Worm (Caenorhabditis elegans) whole organism, midembryonic: ENCODE results near the gene F31D5.7.

ENCODE experiments used
- T22C8.4 ChIP-seq: fragments of 200-800 bp; sonication (Bioruptor generic); IDR thresholded peaks from 2 replicates; pipeline ENCODE4 v1.3.6; 2022; ENCODE audit warnings: missing genetic modification characterization, missing compliant biosample characterization
- cog-1 ChIP-seq: sonication (generic microtip); optimal IDR thresholded peaks from 2 replicates; lab custom pipeline; 2016; ENCODE audit warnings: missing genetic modification characterization, missing compliant biosample characterization
- flt-1 ChIP-seq: fragments of 200-800 bp; sonication (Bioruptor generic); IDR thresholded peaks from 2 replicates; pipeline ENCODE4 v1.3.6; 2022; ENCODE audit warnings: missing genetic modification characterization, missing compliant biosample characterization
- klf-2 ChIP-seq: fragments of 200-800 bp; sonication (Bioruptor generic); conservative IDR thresholded peaks from 2 replicates; pipeline ENCODE4 v1.3.6; 2022; ENCODE audit warnings: missing genetic modification reagents, missing genetic modification characterization, missing compliant biosample characterization
- med-1 ChIP-seq: sonication (generic microtip); optimal IDR thresholded peaks from 2 replicates; lab custom pipeline; 2017; ENCODE audit warnings: missing genetic modification characterization, mild to moderate bottlenecking, missing compliant biosample characterization, antibody characterized with exemption, missing genetic modification reagents; ENCODE audit not compliant: insufficient read depth
- ref-1 ChIP-seq: fragments of 200-800 bp; sonication (Bioruptor generic); conservative IDR thresholded peaks from 2 replicates; pipeline ENCODE4 v1.3.6; 2022; ENCODE audit warnings: missing genetic modification reagents, missing genetic modification characterization, missing compliant biosample characterization
- tab-1 ChIP-seq: fragments of 200-800 bp; sonication (Bioruptor generic); IDR thresholded peaks from 2 replicates; pipeline ENCODE4 v1.3.6; 2022; ENCODE audit warnings: missing genetic modification characterization, missing compliant biosample characterization
- ztf-23 ChIP-seq: fragments of 200-800 bp; sonication (Bioruptor generic); IDR thresholded peaks from 2 replicates; pipeline ENCODE4 v1.3.6; 2022; ENCODE audit warnings: missing genetic modification reagents, missing genetic modification characterization, missing compliant biosample characterization
- ztf-29 ChIP-seq: fragments of 200-800 bp; sonication (Bioruptor generic); IDR thresholded peaks from 2 replicates; pipeline ENCODE4 v1.3.6; 2022; ENCODE audit warnings: missing genetic modification reagents, missing genetic modification characterization, missing compliant biosample characterization

The F31D5.7 gene

ce11 chrII:4226598-4227096 is 15.4 kb downstream of the F31D5.7 start, which contains the start of gene C16A11.4:
TSS of gene C16A11.4 (plus strand) at chrII:4227046.
- TF ChIP-seq klf-2 (GFP tag; lab: Robert Waterston, UW) = no peak
- TF ChIP-seq med-1 (GFP tag; lab: Kevin White, UChicago) = no peak
- TF ChIP-seq T22C8.4 (GFP tag; lab: Robert Waterston, UW) = no peak
- no peak for TF ChIP-seq flt-1 (GFP tag; lab: Robert Waterston, UW)
- no peak for TF ChIP-seq ztf-29
- TF ChIP-seq ref-1 (GFP tag; lab: Robert Waterston, UW) = no peak
- TF ChIP-seq tab-1 (GFP tag; lab: Robert Waterston, UW) = no peak
- no peak for TF ChIP-seq cog-1 (tag; lab: Kevin White, UChicago)
- no peak for TF ChIP-seq ztf-23

- no peak for TF ChIP-seq T22C8.4 (GFP tag; lab: Robert Waterston, UW)
- TF ChIP-seq tab-1 (GFP tag; lab: Robert Waterston, UW) = no peak
- TF ChIP-seq ztf-23 = no peak
- TF ChIP-seq klf-2 (GFP tag; lab: Robert Waterston, UW) = no peak
Observed at ce11 chrII:4228112-4228770, 17.0 kb downstream of the F31D5.7 start.

- TF ChIP-seq T22C8.4 (GFP tag; lab: Robert Waterston, UW) = no peak
- no peak for TF ChIP-seq ztf-23
- no peak for TF ChIP-seq cog-1 (tag; lab: Kevin White, UChicago)
- no peak for TF ChIP-seq tab-1 (GFP tag; lab: Robert Waterston, UW)
- TF ChIP-seq med-1 (GFP tag; lab: Kevin White, UChicago) = no peak
- TF ChIP-seq klf-2 (GFP tag; lab: Robert Waterston, UW) = no peak
- TF ChIP-seq ref-1 (GFP tag; lab: Robert Waterston, UW) = no peak
- no peak for TF ChIP-seq ztf-29
- no peak for TF ChIP-seq flt-1 (GFP tag; lab: Robert Waterston, UW)
Observed at ce11 chrII:4229106-4229708, 18.0 kb downstream of the F31D5.7 start, which contains the start of gene C16A11.3. TSS of gene C16A11.3 (plus strand) at chrII:4229545.

DNA sequence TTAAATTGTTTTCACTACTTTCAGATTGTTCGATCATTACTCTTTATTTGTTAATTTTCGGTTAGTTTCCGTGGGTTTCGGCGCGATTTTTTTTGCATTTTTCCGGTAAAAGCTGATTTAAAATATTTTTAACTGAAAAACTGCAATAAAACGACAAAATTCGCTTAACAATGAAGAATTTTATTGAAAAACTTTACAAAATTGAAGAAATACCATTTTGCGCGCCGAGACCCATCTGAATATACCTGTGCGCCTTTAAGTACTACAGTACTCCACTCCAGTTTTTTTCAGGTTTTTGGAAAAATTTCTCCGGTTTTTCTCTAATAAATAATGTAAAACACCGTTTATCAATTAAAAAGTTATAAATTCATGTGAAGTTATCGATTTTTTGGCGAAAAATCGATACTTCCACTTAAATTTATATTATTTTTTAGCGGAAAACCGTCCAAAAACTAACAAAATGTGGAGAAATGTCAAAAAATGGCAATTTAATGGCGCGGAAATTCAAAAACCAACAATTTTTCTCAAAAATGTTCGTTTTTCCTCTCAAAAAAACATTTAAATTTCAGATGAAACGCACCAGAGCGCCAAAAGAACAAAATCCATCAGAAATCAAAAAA is 19.7 kb downstream of the F31D5.7 start, which contains the start of gene C16A11.10:
TSS of gene C16A11.10 (plus strand) at position 570 of the 620 bp plus-strand sequence.
- TF ChIP-seq med-1 (GFP tag; lab: Kevin White, UChicago) (no peak), cog-1 (tag; lab: Kevin White, UChicago) (no peak), tab-1 (GFP tag; lab: Robert Waterston, UW) (no peak), klf-2 (GFP tag; lab: Robert Waterston, UW) (no peak), ztf-23 (no peak), T22C8.4 (GFP tag; lab: Robert Waterston, UW) (no peak), ref-1 (GFP tag; lab: Robert Waterston, UW) (no peak), flt-1 (GFP tag; lab: Robert Waterston, UW) (no peak), ztf-29 (no peak)

DNA sequence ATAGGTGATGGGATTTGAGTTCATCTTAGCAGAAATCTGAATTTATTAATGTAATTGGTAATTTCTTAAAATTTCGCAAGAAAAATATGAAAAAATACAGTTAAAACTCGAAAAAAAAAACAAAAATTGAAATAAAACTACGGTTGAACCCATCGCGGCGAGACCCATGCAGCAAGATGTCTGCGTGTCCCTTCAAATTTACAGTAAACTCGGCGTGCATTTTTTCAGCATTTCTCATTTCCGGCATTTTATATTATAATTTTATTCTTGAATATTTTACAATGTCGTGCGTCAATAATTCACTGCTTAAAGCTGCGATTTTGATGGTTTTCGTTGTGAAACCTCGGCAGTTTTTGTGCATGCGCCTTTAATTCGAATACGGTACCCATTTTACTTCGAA is 24.7 kb downstream of the F31D5.7 start, which contains the start of gene fbxc-43:
TSS of gene fbxc-43 (minus strand) at position 38 of the 400 bp plus-strand sequence.
- TF ChIP-seq flt-1 (GFP tag; lab: Robert Waterston, UW) (no peak), T22C8.4 (GFP tag; lab: Robert Waterston, UW) (no peak), ztf-29 (no peak), med-1 (GFP tag; lab: Kevin White, UChicago) (no peak), ref-1 (GFP tag; lab: Robert Waterston, UW) (no peak), klf-2 (GFP tag; lab: Robert Waterston, UW) (no peak), ztf-23 (no peak), cog-1 (tag; lab: Kevin White, UChicago) (no peak), tab-1 (GFP tag; lab: Robert Waterston, UW) (no peak)

ce11 chrII:4237701-4238214 is 26.5 kb downstream of the F31D5.7 start, which contains the start of the genes fbxc-44 and C16A11.2:
TSS of gene fbxc-44 (minus strand) at chrII:4237751.
TSS of gene C16A11.2 (plus strand) at chrII:4238203.
- TF ChIP-seq flt-1 (GFP tag; lab: Robert Waterston, UW) = peak; percentile 88
- TF ChIP-seq ztf-29 = peak; percentile 80
- TF ChIP-seq T22C8.4 (GFP tag; lab: Robert Waterston, UW) = peak; percentile 82
- TF ChIP-seq klf-2 (GFP tag; lab: Robert Waterston, UW) = peak; percentile 85
- peak; percentile 85 for TF ChIP-seq tab-1 (GFP tag; lab: Robert Waterston, UW)
- TF ChIP-seq ref-1 (GFP tag; lab: Robert Waterston, UW) = 0 out of 2 replicates have a peak, but pooled peaks have one; percentile 26
- TF ChIP-seq ztf-23 = peak; percentile 83
- TF ChIP-seq cog-1 (tag; lab: Kevin White, UChicago) = peak; percentile 10
- TF ChIP-seq med-1 (GFP tag; lab: Kevin White, UChicago) = peak; percentile 91

- TF ChIP-seq flt-1 (GFP tag; lab: Robert Waterston, UW) (no peak), med-1 (GFP tag; lab: Kevin White, UChicago) (no peak), T22C8.4 (GFP tag; lab: Robert Waterston, UW) (no peak), tab-1 (GFP tag; lab: Robert Waterston, UW) (no peak), cog-1 (tag; lab: Kevin White, UChicago) (no peak), ztf-29 (no peak), ref-1 (GFP tag; lab: Robert Waterston, UW) (no peak), klf-2 (GFP tag; lab: Robert Waterston, UW) (no peak), ztf-23 (no peak)
Observed at ce11 chrII:4238963-4239362, 27.8 kb downstream of the F31D5.7 start.

DNA sequence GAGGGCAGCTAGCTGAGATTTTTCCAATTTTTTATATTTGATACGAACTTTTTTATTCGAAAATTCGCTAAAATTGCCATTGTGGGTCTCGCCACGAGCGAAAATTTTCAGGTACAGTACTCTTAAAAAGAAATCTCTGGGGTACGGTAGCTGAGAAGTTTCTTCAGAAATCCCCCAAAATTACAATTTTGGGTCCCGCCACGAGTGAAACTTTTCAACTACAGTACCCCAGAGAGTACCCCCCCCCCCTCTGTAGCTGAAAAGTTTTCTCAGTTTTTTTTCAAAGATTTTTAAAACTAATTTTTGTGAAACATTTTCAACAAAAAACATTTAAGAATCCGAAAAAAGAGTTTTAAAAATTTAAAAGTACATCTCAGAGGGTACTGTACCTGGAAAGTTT is 33.7 kb downstream of the F31D5.7 start:
- TF ChIP-seq ztf-29 (no peak), ztf-23 (no peak)
